Worm (Caenorhabditis elegans): ENCODE results near the gene C46F9.6.
A peak's percentile ranks its signal among the peaks of the same experiment; 100 is the strongest.

The C46F9.6 gene

DNA sequence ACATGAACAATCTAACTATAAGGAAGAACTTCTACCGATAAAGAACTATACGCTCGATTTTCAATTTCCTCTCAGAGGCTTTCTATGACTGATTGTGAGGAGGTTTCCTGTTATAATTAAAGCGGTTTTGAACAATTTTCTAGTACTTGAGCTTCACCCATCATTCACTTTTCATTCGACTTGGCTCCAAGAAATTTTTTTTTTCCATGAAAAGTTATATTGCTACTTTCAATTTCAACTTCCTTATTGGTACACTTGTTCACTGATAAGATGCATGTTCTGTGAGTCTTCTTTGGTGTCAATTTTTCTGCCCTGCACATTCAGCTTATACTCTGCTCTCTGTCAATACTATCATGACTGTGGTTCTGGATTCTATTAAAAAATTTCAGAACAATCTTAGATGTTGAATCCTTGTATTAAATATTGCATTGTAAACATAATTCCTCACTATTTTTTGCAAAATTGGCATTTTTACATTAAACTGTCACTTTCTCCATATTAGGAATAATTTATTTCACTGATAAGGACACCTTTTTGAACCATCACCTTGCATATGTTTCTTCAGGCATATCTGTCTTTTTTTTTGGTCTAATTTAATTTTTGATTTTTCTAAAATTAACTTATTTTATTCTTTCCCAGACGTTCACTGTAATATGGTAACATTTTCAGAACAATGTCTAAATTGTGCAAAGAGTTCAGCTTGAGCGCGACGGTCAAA, 27.0 kb upstream of the C46F9.6 start, which contains the start of gene math-10:
Gene math-10, plus strand, starts transcription at position 668 of the 718 bp plus-strand sequence.
- peak; percentile 7 for TF ChIP-seq crh-2 (tag; optimal IDR thresholded peaks at IDR 0.05)
- peak; percentile 24 for TF ChIP-seq fos-1 (tag; optimal IDR thresholded peaks at IDR 0.05)
- no peak for TF ChIP-seq sma-3 (GFP tag; optimal IDR thresholded peaks at IDR 0.05)

DNA sequence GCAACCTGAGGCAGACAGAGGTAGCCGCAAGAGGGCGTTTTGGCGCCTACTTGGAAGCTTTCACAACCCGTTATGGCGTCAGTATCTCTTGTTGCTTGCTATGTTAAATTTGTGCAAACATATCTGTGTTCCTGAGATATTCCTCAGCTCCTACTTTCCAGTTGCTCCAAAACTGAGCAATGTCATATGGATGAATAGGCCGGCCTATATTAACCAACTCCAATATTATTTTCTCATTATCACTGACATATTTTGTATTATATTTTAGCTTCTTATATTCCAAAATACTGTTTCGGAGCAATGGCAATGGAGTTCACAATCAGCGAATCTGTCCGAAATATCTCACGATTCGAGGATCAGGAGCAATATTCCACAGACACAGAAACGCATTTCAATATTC, 22.4 kb upstream of the C46F9.6 start, which contains the start of gene math-13:
Gene math-13, plus strand, starts transcription at position 301 of the 400 bp plus-strand sequence.
- TF ChIP-seq ceh-16 (tag; optimal IDR thresholded peaks at IDR 0.05) (no peak), Y55F3AM.14 (GFP tag; optimal IDR thresholded peaks at IDR 0.05) (no peak), zag-1 (tag; optimal IDR thresholded peaks at IDR 0.05) (no peak), elt-3 (tag; optimal IDR thresholded peaks at IDR 0.05) (no peak), fos-1 (tag; optimal IDR thresholded peaks at IDR 0.05) (no peak), lin-11 (tag; optimal IDR thresholded peaks at IDR 0.05) (no peak), nhr-11 (tag; optimal IDR thresholded peaks at IDR 0.05) (no peak), R02D3.7 (tag; optimal IDR thresholded peaks at IDR 0.05) (no peak), mdl-1 (tag; optimal IDR thresholded peaks at IDR 0.05) (no peak), dmd-4 (tag; optimal IDR thresholded peaks at IDR 0.05) (no peak), nhr-12 (tag; optimal IDR thresholded peaks at IDR 0.05) (no peak), nhr-21 (tag; optimal IDR thresholded peaks at IDR 0.05) (no peak), blmp-1 (tag; optimal IDR thresholded peaks at IDR 0.05; ENCODE audit: insufficient read depth) (no peak), ztf-1 (GFP tag; conservative IDR thresholded peaks at IDR 0.05) (no peak), alr-1 (tag; optimal IDR thresholded peaks at IDR 0.05) (no peak), C34F6.9 (tag; optimal IDR thresholded peaks at IDR 0.05) (no peak), F13H6.1 (tag; optimal IDR thresholded peaks at IDR 0.05) (no peak), egl-27 (tag; optimal IDR thresholded peaks at IDR 0.05) (no peak)

DNA sequence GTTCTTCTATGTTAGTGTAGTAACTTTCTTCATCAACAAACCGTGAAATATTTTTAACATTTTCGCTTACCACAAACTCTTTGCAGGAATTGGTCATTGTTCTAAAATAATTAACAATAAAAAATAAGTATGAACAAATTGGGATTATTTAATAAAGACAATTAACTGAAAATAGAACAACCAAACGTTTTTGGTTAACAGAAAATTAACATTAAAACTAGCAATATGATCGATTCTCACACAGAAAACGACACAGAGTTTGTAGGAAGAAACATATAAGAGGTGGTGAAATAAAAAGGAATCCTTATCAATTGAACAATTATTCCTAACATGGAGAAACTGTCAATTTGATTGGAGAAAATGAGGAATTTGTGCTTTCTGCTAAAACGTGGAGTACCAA, 19.4 kb upstream of the C46F9.6 start, which contains the start of gene math-16:
Gene math-16, minus strand, starts transcription at position 101 of the 400 bp plus-strand sequence.
- TF ChIP-seq nhr-21 (tag; optimal IDR thresholded peaks at IDR 0.05) (no peak), mbf-1 (tag; optimal IDR thresholded peaks at IDR 0.05) (no peak), nhr-10 (tag; optimal IDR thresholded peaks at IDR 0.05) (no peak), F13H6.1 (tag; optimal IDR thresholded peaks at IDR 0.05) (no peak), lsy-2 (tag; optimal IDR thresholded peaks at IDR 0.05) (no peak), elt-1 (tag; optimal IDR thresholded peaks at IDR 0.05) (no peak), egl-27 (tag; optimal IDR thresholded peaks at IDR 0.05) (no peak), mab-5 (tag; optimal IDR thresholded peaks at IDR 0.05) (no peak), nhr-77 (tag; optimal IDR thresholded peaks at IDR 0.05) (no peak), snpc-4 (tag; optimal IDR thresholded peaks at IDR 0.05) (no peak), peb-1 (tag; optimal IDR thresholded peaks at IDR 0.05) (no peak), C34F6.9 (tag; optimal IDR thresholded peaks at IDR 0.05) (no peak), unc-55 (GFP tag; optimal IDR thresholded peaks at IDR 0.05) (no peak), nhr-25 (tag; optimal IDR thresholded peaks at IDR 0.05) (no peak), ztf-4 (tag; optimal IDR thresholded peaks at IDR 0.05) (no peak), nhr-12 (tag; optimal IDR thresholded peaks at IDR 0.05) (no peak), ceh-82 (tag; optimal IDR thresholded peaks at IDR 0.05) (no peak)

DNA sequence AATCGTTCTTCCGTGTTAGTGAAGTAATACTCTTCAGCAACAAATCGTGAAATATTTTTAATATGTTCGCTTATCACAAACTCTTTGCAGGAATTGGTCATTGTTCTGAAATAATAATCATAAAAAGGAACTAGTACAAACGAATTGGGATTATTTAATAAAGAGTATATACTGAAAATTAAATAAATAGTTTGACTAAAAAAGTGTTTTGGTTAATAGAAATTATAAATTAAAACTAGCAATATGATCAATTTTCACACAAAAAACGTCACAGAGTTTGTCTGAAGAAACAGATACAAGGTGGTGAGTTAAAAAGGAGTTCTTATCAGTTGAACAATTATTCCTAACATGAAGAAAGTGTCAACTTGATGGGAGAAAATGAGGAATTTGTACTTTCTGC, 15.3 kb upstream of the C46F9.6 start, which contains the start of gene math-5:
Gene math-5, minus strand, starts transcription at position 101 of the 400 bp plus-strand sequence.
- no peak for TF ChIP-seq ztf-11 (tag; optimal IDR thresholded peaks at IDR 0.05)

DNA sequence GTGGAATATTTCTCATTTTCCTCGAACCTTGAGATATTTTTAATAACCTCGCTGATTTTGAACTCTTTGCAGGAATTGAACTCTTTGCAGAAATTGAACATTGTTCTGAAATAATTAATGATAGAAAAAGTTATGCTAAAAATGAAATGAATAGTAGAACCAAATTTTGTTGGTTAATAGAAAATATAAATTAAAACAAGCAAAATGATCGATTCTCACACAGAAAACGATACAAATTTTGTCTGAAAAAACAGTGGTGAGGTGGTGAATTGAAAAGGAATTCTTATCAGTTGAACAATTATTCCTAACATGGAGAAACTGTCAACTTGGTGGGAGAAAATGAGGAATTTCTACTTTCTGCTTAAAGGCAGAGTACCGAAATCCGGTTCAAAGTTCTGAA, 13.4 kb upstream of the C46F9.6 start, which contains the start of gene math-6:
Gene math-6, minus strand, starts transcription at position 101 of the 400 bp plus-strand sequence.
- TF ChIP-seq ama-1 (optimal IDR thresholded peaks at IDR 0.05) (no peak), elt-3 (tag; optimal IDR thresholded peaks at IDR 0.05) (no peak), nhr-21 (tag; optimal IDR thresholded peaks at IDR 0.05) (no peak), ceh-16 (tag; optimal IDR thresholded peaks at IDR 0.05) (no peak), ztf-11 (tag; optimal IDR thresholded peaks at IDR 0.05) (no peak), nhr-6 (tag; optimal IDR thresholded peaks at IDR 0.05) (no peak), ztf-1 (GFP tag; conservative IDR thresholded peaks at IDR 0.05) (no peak), C34F6.9 (tag; optimal IDR thresholded peaks at IDR 0.05) (no peak)
